Worm (Caenorhabditis elegans) whole organism, early embryonic: Measurements from ENCODE around the gene Y73F8A.5.

ENCODE experiments used
- B0310.2 ChIP-seq: sonication (generic microtip); optimal IDR thresholded peaks from 2 replicates; lab custom pipeline; 2016; ENCODE audit warnings: mild to moderate bottlenecking, missing genetic modification characterization, missing compliant biosample characterization
- F13C5.2 ChIP-seq: sonication (generic microtip); optimal IDR thresholded peaks from 2 replicates; lab custom pipeline; 2017; ENCODE audit warnings: mild to moderate bottlenecking, missing genetic modification characterization, inconsistent platforms, missing compliant biosample characterization
- aly-1 ChIP-seq: sonication (generic microtip); optimal IDR thresholded peaks from 2 replicates; lab custom pipeline; 2016; ENCODE audit warnings: missing genetic modification characterization, missing compliant biosample characterization
- ama-1 ChIP-seq: fragments of 150-350 bp; optimal IDR thresholded peaks from 2 replicates; lab custom pipeline; 2014
- ceh-13 ChIP-seq: fragments of 200-800 bp; sonication (Bioruptor generic); optimal IDR thresholded peaks from 2 replicates; lab custom pipeline; 2018; ENCODE audit warnings: mild to moderate bottlenecking, missing genetic modification characterization, missing compliant biosample characterization
- ceh-36 ChIP-seq: sonication (generic microtip); optimal IDR thresholded peaks from 2 replicates; lab custom pipeline; 2016; ENCODE audit warnings: missing genetic modification characterization, inconsistent platforms, missing compliant biosample characterization
- ets-7 ChIP-seq: sonication (generic microtip); optimal IDR thresholded peaks from 2 replicates; lab custom pipeline; 2016; ENCODE audit warnings: missing genotype, missing genetic modification characterization, missing compliant biosample characterization
- flt-1 ChIP-seq: fragments of 200-800 bp; sonication (Bioruptor generic); IDR thresholded peaks from 2 replicates; pipeline ENCODE4 v1.3.6; 2022; ENCODE audit warnings: missing genetic modification characterization, missing compliant biosample characterization
- hmbx-1 ChIP-seq: sonication (generic microtip); optimal IDR thresholded peaks from 2 replicates; lab custom pipeline; 2016; ENCODE audit warnings: mild to moderate bottlenecking, missing genetic modification characterization, missing compliant biosample characterization
- hmg-4 ChIP-seq: fragments of 200-800 bp; sonication (Bioruptor generic); optimal IDR thresholded peaks from 2 replicates; lab custom pipeline; 2018; ENCODE audit warnings: mild to moderate bottlenecking, missing genetic modification characterization, missing compliant biosample characterization
- hnd-1 ChIP-seq: sonication (generic microtip); optimal IDR thresholded peaks from 2 replicates; lab custom pipeline; 2016; ENCODE audit warnings: missing genetic modification characterization, missing compliant biosample characterization
- pes-1 ChIP-seq: fragments of 200-800 bp; sonication (Bioruptor generic); IDR thresholded peaks from 2 replicates; pipeline ENCODE4 v1.3.6; 2022; ENCODE audit warnings: missing genetic modification reagents, missing genetic modification characterization, missing compliant biosample characterization
- scrt-1 ChIP-seq: fragments of 200-800 bp; sonication (Bioruptor generic); IDR thresholded peaks from 2 replicates; pipeline ENCODE4 v1.3.6; 2022; ENCODE audit warnings: missing genetic modification characterization, missing compliant biosample characterization
- sea-1 ChIP-seq: fragments of 200-800 bp; sonication (Bioruptor generic); conservative IDR thresholded peaks from 2 replicates; pipeline ENCODE4 v1.3.6; 2022; ENCODE audit warnings: missing genetic modification characterization, missing compliant biosample characterization
- tbx-11 ChIP-seq: fragments of 200-800 bp; sonication (Bioruptor generic); IDR thresholded peaks from 2 replicates; pipeline ENCODE4 v1.3.6; 2022; ENCODE audit warnings: missing genetic modification characterization, missing compliant biosample characterization
- tbx-37 ChIP-seq: fragments of 200-800 bp; sonication (Bioruptor generic); conservative IDR thresholded peaks from 2 replicates; pipeline ENCODE4 v1.3.6; 2022; ENCODE audit warnings: missing genetic modification reagents, missing genetic modification characterization, missing compliant biosample characterization
- tra-4 ChIP-seq: sonication (generic microtip); optimal IDR thresholded peaks from 2 replicates; lab custom pipeline; 2017; ENCODE audit warnings: missing genetic modification characterization, missing compliant biosample characterization

Y73F8A.5 gene

DNA sequence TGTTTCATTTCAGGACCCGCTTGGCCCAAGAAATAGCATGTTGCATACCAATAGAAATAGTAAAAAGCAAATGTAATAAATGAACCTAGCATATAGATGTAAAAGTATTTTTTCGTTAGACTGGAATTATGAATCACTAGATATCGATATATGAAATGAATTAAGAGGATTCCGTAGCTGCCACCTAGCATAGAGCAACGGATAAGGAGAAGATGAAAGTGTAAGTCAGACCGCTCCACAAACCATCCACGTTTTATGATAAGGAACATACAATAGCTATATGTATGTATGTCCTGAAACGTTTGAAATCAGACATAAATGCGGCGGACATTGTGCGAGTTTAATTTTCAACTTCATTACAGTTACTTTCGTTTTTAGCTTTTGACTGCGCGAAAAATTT, 8.6 kb upstream of the Y73F8A.5 start:
- TF ChIP-seq B0310.2 (tag; lab: Kevin White, UChicago) (no peak), scrt-1 (GFP tag; lab: Robert Waterston, UW) (no peak), hmg-4 (GFP tag; lab: Kevin White, UChicago) (no peak)

- TF ChIP-seq hmbx-1 (tag; lab: Kevin White, UChicago) (no peak), scrt-1 (GFP tag; lab: Robert Waterston, UW) (no peak), ceh-36 (tag; lab: Kevin White, UChicago) (no peak), pes-1 (no peak), sea-1 (GFP tag; lab: Robert Waterston, UW) (no peak)
Measured at ce11 chrIV:15252157-15252556, 7.5 kb upstream of the Y73F8A.5 start, which contains the start of gene srj-42. Gene srj-42 (minus strand): TSS chrIV:15252257.

- no peak for TF ChIP-seq hnd-1 (tag; lab: Kevin White, UChicago)
- TF ChIP-seq pes-1: no peak
- no peak for TF ChIP-seq ama-1 (lab: Kevin White, UChicago)
- no peak for TF ChIP-seq tbx-11 (GFP tag; lab: Robert Waterston, UW)
- TF ChIP-seq hmbx-1 (tag; lab: Kevin White, UChicago): no peak
- TF ChIP-seq aly-1: no peak
- TF ChIP-seq ceh-36 (tag; lab: Kevin White, UChicago): no peak
- no peak for TF ChIP-seq ceh-13 (GFP tag; lab: Kevin White, UChicago)
- TF ChIP-seq B0310.2 (tag; lab: Kevin White, UChicago): no peak
Measured at ce11 chrIV:15274063-15274462, 14.4 kb downstream of the Y73F8A.5 start.

DNA sequence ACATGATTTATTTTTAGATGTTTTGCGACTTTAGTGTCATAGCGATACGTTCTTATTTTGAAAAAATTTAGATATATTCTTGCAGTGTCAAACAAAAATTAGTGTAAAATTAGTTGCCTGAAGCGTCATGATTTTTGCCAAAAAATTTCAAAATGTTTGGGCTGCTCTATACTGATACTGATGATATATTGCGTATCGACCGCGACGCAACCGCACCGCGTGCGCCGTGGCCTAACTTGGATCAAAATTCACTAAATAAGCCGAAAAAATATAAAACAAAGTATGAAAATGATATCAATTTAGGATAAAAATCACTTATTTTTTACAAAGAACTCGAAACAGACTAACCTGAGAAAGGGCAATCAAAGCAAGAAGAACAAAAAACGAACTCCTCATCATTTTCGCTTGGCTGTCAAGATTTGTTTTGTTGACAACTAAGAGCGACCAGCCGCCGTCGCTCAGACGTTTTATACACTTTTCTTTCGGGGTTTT, 15.7 kb downstream of the Y73F8A.5 start, which contains the start of gene ccg-1:
Gene ccg-1 (minus strand): TSS at position 442 of the 492 bp plus-strand sequence.
- no peak for TF ChIP-seq sea-1 (GFP tag; lab: Robert Waterston, UW)
- TF ChIP-seq ama-1 (lab: Kevin White, UChicago): no peak
- TF ChIP-seq B0310.2 (tag; lab: Kevin White, UChicago): no peak
- no peak for TF ChIP-seq flt-1
- no peak for TF ChIP-seq hmbx-1 (tag; lab: Kevin White, UChicago)
- no peak for TF ChIP-seq ceh-13 (GFP tag; lab: Kevin White, UChicago)
- TF ChIP-seq hnd-1 (tag; lab: Kevin White, UChicago): no peak
- TF ChIP-seq F13C5.2 (tag; lab: Kevin White, UChicago): no peak
- no peak for TF ChIP-seq ceh-36 (tag; lab: Kevin White, UChicago)
- TF ChIP-seq aly-1: no peak

ce11 chrIV:15280219-15280618, 20.6 kb downstream of the Y73F8A.5 start:
- TF ChIP-seq ceh-36 (tag; lab: Kevin White, UChicago) (no peak), pes-1 (no peak), aly-1 (no peak), hmbx-1 (tag; lab: Kevin White, UChicago) (no peak), B0310.2 (tag; lab: Kevin White, UChicago) (no peak), sea-1 (GFP tag; lab: Robert Waterston, UW) (no peak), ceh-13 (GFP tag; lab: Kevin White, UChicago) (no peak)

DNA sequence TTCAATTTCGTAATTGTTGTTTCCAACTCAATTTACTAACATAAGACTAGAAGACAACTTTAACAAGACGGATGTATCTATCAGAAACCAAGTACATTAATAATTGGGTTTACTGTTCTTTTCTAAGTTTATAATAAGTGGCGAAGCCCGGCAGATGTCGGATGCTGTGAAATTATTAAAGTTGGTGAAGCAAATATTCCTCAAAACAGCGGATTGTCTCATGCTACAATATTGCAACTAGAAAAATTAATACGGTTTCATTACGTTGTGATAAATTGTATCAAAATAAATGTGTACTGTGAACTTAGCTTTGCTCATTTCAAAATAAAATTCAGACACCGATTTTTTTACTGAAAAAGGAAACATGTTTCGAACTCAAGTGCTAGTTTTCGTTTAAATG, 23.9 kb downstream of the Y73F8A.5 start:
- TF ChIP-seq ama-1 (lab: Kevin White, UChicago) (no peak), B0310.2 (tag; lab: Kevin White, UChicago) (no peak), tbx-11 (GFP tag; lab: Robert Waterston, UW) (no peak), flt-1 (no peak), F13C5.2 (tag; lab: Kevin White, UChicago) (no peak), pes-1 (no peak), scrt-1 (GFP tag; lab: Robert Waterston, UW) (no peak)

DNA sequence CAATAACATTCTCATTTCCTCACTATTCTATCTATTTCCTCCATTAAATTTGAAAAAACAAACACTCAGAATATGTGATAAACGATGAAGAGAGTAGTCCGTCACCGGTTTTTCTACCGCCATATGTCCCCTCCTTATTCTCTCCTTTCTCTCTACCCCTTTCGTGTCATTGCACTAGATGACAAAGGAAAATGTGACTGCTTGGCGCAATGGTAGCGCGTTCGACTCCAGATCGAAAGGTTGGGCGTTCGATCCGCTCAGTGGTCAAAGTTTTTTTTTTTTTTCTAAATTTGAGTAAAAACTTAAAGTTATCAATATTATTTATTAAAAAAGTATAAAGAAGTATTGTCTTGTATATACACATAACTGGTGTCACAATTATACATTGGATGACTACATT, 29.8 kb downstream of the Y73F8A.5 start:
- TF ChIP-seq tbx-37: peak; percentile 84
- peak; percentile 78 for TF ChIP-seq sea-1 (GFP tag; lab: Robert Waterston, UW)
- no peak for TF ChIP-seq tra-4 (tag; lab: Kevin White, UChicago)
- TF ChIP-seq flt-1: peak; percentile 85
- TF ChIP-seq ceh-13 (GFP tag; lab: Kevin White, UChicago): peak; percentile 39
- TF ChIP-seq hnd-1 (tag; lab: Kevin White, UChicago): peak; percentile 54
- peak; percentile 84 for TF ChIP-seq tbx-11 (GFP tag; lab: Robert Waterston, UW)
- TF ChIP-seq scrt-1 (GFP tag; lab: Robert Waterston, UW): peak; percentile 84
- TF ChIP-seq pes-1: peak; percentile 87
- TF ChIP-seq B0310.2 (tag; lab: Kevin White, UChicago): no peak

- no peak for TF ChIP-seq ceh-13 (GFP tag; lab: Kevin White, UChicago)
- no peak for TF ChIP-seq scrt-1 (GFP tag; lab: Robert Waterston, UW)
- no peak for TF ChIP-seq pes-1
Measured at ce11 chrIV:15291162-15291561, 31.5 kb downstream of the Y73F8A.5 start, which contains the start of gene pqn-90. Gene pqn-90 (minus strand): TSS chrIV:15291262.

DNA sequence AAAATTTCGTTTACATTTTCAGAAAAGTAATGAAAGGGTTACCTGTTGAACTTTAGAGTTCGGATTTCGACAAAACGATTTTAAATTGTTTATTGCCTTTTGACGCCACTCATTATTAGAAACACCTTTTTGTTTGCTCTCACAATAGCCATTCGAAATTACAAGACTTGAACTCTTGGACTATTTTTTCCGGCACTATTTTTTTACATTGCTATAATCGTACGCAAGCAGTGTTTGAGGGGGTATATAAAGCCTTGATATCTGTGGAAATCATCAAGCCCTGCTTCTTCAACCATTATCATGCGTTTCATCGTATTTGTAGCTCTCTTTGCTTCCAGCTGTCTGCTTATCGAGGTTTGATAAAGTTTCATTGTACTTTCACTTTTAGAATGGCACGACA, 31.9 kb downstream of the Y73F8A.5 start, which contains the start of gene pqn-91:
Gene pqn-91 (plus strand): TSS at position 301 of the 400 bp plus-strand sequence.
- TF ChIP-seq F13C5.2 (tag; lab: Kevin White, UChicago): no peak
- TF ChIP-seq tra-4 (tag; lab: Kevin White, UChicago): no peak
- TF ChIP-seq ets-7 (tag; lab: Kevin White, UChicago): no peak
- no peak for TF ChIP-seq flt-1
- TF ChIP-seq hnd-1 (tag; lab: Kevin White, UChicago): no peak
- no peak for TF ChIP-seq sea-1 (GFP tag; lab: Robert Waterston, UW)
